Fruit fly (Drosophila melanogaster): ENCODE data around the gene CG34165.

The CG34165 gene

dm6 chr2L:14690791-14691190 lies 22.8 kb upstream of the CG34165 start (continued):
- no peak for TF ChIP-seq Gsc (GFP tag; IDR thresholded peaks at IDR 0.05)
- TF ChIP-seq Dp (GFP tag; optimal IDR thresholded peaks at IDR 0.05): no peak
- no peak for TF ChIP-seq CG2120 (GFP tag; optimal IDR thresholded peaks at IDR 0.05)
- no peak for TF ChIP-seq oc (tag; optimal IDR thresholded peaks at IDR 0.05)
- TF ChIP-seq wek (GFP tag; optimal IDR thresholded peaks at IDR 0.05): no peak
- no peak for TF ChIP-seq Stat92E (GFP tag; optimal IDR thresholded peaks at IDR 0.05)
- TF ChIP-seq trem (tag; optimal IDR thresholded peaks at IDR 0.05): no peak
- no peak for TF ChIP-seq CG3281 (GFP tag; optimal IDR thresholded peaks at IDR 0.05)
- peak; percentile 9 for TF ChIP-seq CG7556 (GFP tag; optimal IDR thresholded peaks at IDR 0.05)
- no peak for TF ChIP-seq ttk (GFP tag; IDR thresholded peaks at IDR 0.05)
- no peak for TF ChIP-seq CG5180 (GFP tag; optimal IDR thresholded peaks at IDR 0.05)
- TF ChIP-seq CG9609 (GFP tag; optimal IDR thresholded peaks at IDR 0.05): no peak
- no peak for TF ChIP-seq maf-S (GFP tag; optimal IDR thresholded peaks at IDR 0.05)
- no peak for TF ChIP-seq ind (GFP tag; optimal IDR thresholded peaks at IDR 0.05)
- no peak for TF ChIP-seq Hr3 (GFP tag; optimal IDR thresholded peaks at IDR 0.05)
- no peak for TF ChIP-seq HLH4C (GFP tag; IDR thresholded peaks at IDR 0.05; ENCODE audit: partially characterized antibody)
- TF ChIP-seq CG8281 (tag; optimal IDR thresholded peaks at IDR 0.05): no peak
- TF ChIP-seq eyg (GFP tag; optimal IDR thresholded peaks at IDR 0.05): no peak
- no peak for TF ChIP-seq tll (GFP tag; optimal IDR thresholded peaks at IDR 0.05)
- no peak for TF ChIP-seq CG12071 (GFP tag; optimal IDR thresholded peaks at IDR 0.05)
- TF ChIP-seq sqz (GFP tag; optimal IDR thresholded peaks at IDR 0.05): no peak
- no peak for TF ChIP-seq stc (GFP tag; IDR thresholded peaks at IDR 0.05)
- TF ChIP-seq slbo (GFP tag; IDR thresholded peaks at IDR 0.05): no peak
- TF ChIP-seq Mes4 (GFP tag; optimal IDR thresholded peaks at IDR 0.05): no peak
- no peak for TF ChIP-seq grn (GFP tag; optimal IDR thresholded peaks at IDR 0.05)
- no peak for TF ChIP-seq dimm (GFP tag; IDR thresholded peaks at IDR 0.05)
- TF ChIP-seq CG1792 (GFP tag; optimal IDR thresholded peaks at IDR 0.05): no peak
- no peak for TF ChIP-seq CG13296 (GFP tag; optimal IDR thresholded peaks at IDR 0.05)
- peak; percentile 46 for TF ChIP-seq CG15696 (tag; optimal IDR thresholded peaks at IDR 0.05)
- no peak for TF ChIP-seq jigr1 (GFP tag; IDR thresholded peaks at IDR 0.05)
- TF ChIP-seq Nf-YB (GFP tag; optimal IDR thresholded peaks at IDR 0.05): no peak
- TF ChIP-seq Xrp1 (GFP tag; IDR thresholded peaks at IDR 0.05): peak; percentile 72
- peak; percentile 37 for TF ChIP-seq kni (GFP tag; optimal IDR thresholded peaks at IDR 0.05)
- no peak for TF ChIP-seq MESR4 (GFP tag; optimal IDR thresholded peaks at IDR 0.05)
- TF ChIP-seq otp (GFP tag; IDR thresholded peaks at IDR 0.05): no peak
- no peak for TF ChIP-seq Poxn (GFP tag; IDR thresholded peaks at IDR 0.05)
- TF ChIP-seq Fer2 (tag; optimal IDR thresholded peaks at IDR 0.05): no peak
- TF ChIP-seq Hr39 (optimal IDR thresholded peaks at IDR 0.05): no peak
- TF ChIP-seq ems (GFP tag; optimal IDR thresholded peaks at IDR 0.05): no peak
- no peak for TF ChIP-seq Dip3 (GFP tag; optimal IDR thresholded peaks at IDR 0.05)
- TF ChIP-seq CG6683 (GFP tag; optimal IDR thresholded peaks at IDR 0.05): no peak
- TF ChIP-seq phol (tag; optimal IDR thresholded peaks at IDR 0.05): peak; percentile 22
- no peak for TF ChIP-seq Ets65A (GFP tag)
- no peak for TF ChIP-seq her (GFP tag; optimal IDR thresholded peaks at IDR 0.05)
- peak; percentile 54 for TF ChIP-seq Kr (GFP tag; optimal IDR thresholded peaks at IDR 0.05)
- TF ChIP-seq Sry-β (GFP tag; optimal IDR thresholded peaks at IDR 0.05): no peak
- no peak for TF ChIP-seq ash1 (GFP tag; optimal IDR thresholded peaks at IDR 0.05)
- no peak for TF ChIP-seq Neu2 (GFP tag; optimal IDR thresholded peaks at IDR 0.05; ENCODE audit: borderline replicate concordance)
- TF ChIP-seq CG9215 (GFP tag; IDR thresholded peaks at IDR 0.05): no peak
- TF ChIP-seq dmrt11E (tag; optimal IDR thresholded peaks at IDR 0.05): peak; percentile 85
- no peak for TF ChIP-seq CG12659 (GFP tag; optimal IDR thresholded peaks at IDR 0.05)
- no peak for TF ChIP-seq CG12769 (tag; optimal IDR thresholded peaks at IDR 0.05)

All from whole organism, embryonic.